Fruit fly (Drosophila melanogaster): Measurements from ENCODE around the gene sty.

sty gene

dm6 chr3L:3396056-3396455 is 28.7 kb downstream of the sty start:
- TF ChIP-seq CG17801 (GFP tag; optimal IDR thresholded peaks at IDR 0.05; ENCODE audit: partially characterized antibody) = no peak

dm6 chr3L:3394854-3395723 is 29.6 kb downstream of the sty start:
- no peak for TF ChIP-seq CG17801 (GFP tag; optimal IDR thresholded peaks at IDR 0.05; ENCODE audit: partially characterized antibody)

- TF ChIP-seq CG17801 (GFP tag; optimal IDR thresholded peaks at IDR 0.05; ENCODE audit: partially characterized antibody) = no peak
Observed at dm6 chr3L:3393951-3394834, 30.5 kb downstream of the sty start.

dm6 chr3L:3391871-3392270 is 32.9 kb downstream of the sty start:
- no peak for TF ChIP-seq CG17801 (GFP tag; optimal IDR thresholded peaks at IDR 0.05; ENCODE audit: partially characterized antibody)

dm6 chr3L:3390525-3390924 is 34.2 kb downstream of the sty start:
- no peak for TF ChIP-seq CG17801 (GFP tag; optimal IDR thresholded peaks at IDR 0.05; ENCODE audit: partially characterized antibody)

- TF ChIP-seq CG17801 (GFP tag; optimal IDR thresholded peaks at IDR 0.05; ENCODE audit: partially characterized antibody) = no peak
Observed at dm6 chr3L:3389666-3390059, 35.1 kb downstream of the sty start.

- no peak for TF ChIP-seq CG17801 (GFP tag; optimal IDR thresholded peaks at IDR 0.05; ENCODE audit: partially characterized antibody)
Observed at dm6 chr3L:3388708-3389665, 35.7 kb downstream of the sty start.

dm6 chr3L:3387619-3388018 is 37.1 kb downstream of the sty start:
- TF ChIP-seq CG17801 (GFP tag; optimal IDR thresholded peaks at IDR 0.05; ENCODE audit: partially characterized antibody) = no peak

- TF ChIP-seq CG17801 (GFP tag; optimal IDR thresholded peaks at IDR 0.05; ENCODE audit: partially characterized antibody) = no peak
Observed at dm6 chr3L:3386730-3387129, 38.0 kb downstream of the sty start.

- no peak for TF ChIP-seq CG17801 (GFP tag; optimal IDR thresholded peaks at IDR 0.05; ENCODE audit: partially characterized antibody)
Observed at dm6 chr3L:3385437-3385802, 39.3 kb downstream of the sty start.

- TF ChIP-seq CG17801 (GFP tag; optimal IDR thresholded peaks at IDR 0.05; ENCODE audit: partially characterized antibody) = no peak
Observed at dm6 chr3L:3384596-3385436, 39.9 kb downstream of the sty start.

- no peak for TF ChIP-seq CG17801 (GFP tag; optimal IDR thresholded peaks at IDR 0.05; ENCODE audit: partially characterized antibody)
Observed at dm6 chr3L:3383965-3384595, 40.7 kb downstream of the sty start.

- no peak for TF ChIP-seq CG17801 (GFP tag; optimal IDR thresholded peaks at IDR 0.05; ENCODE audit: partially characterized antibody)
Observed at dm6 chr3L:3382489-3382879, 42.3 kb downstream of the sty start.

Data from ovary, adult (tissue).